Fruit fly (Drosophila melanogaster) whole organism, embryonic: ENCODE results near the gene RabX5.

Experiments used
- ATbp ChIP-seq: fragments of 200-800 bp; sonication (Bioruptor generic); optimal IDR thresholded peaks from 2 replicates; lab custom pipeline; 2017; ENCODE audit warnings: missing biosample characterization, mild to moderate bottlenecking, missing genetic modification characterization, missing genetic modification reagents
- B-H2 ChIP-seq: fragments of 200-800 bp; sonication (Bioruptor generic); optimal IDR thresholded peaks from 2 replicates; lab custom pipeline; 2018; ENCODE audit warnings: missing biosample characterization, mild to moderate bottlenecking, missing genetic modification characterization
- Bdp1 ChIP-seq: fragments of 200-800 bp; sonication (Bioruptor generic); optimal IDR thresholded peaks from 3 replicates; lab custom pipeline; 2016; ENCODE audit warnings: missing biosample characterization, missing genetic modification characterization
- Bteb2 ChIP-seq: fragments of 200-800 bp; sonication (Bioruptor generic); optimal IDR thresholded peaks from 2 replicates; lab custom pipeline; 2016; ENCODE audit warnings: missing biosample characterization, missing genetic modification characterization
- CG11247 ChIP-seq: fragments of 200-800 bp; sonication (Bioruptor generic); IDR thresholded peaks from 2 replicates; pipeline ENCODE4 v1.3.6; 2022; ENCODE audit warnings: missing biosample characterization, missing genetic modification characterization
- CG11398 ChIP-seq: fragments of 200-800 bp; sonication (Bioruptor generic); optimal IDR thresholded peaks from 2 replicates; lab custom pipeline; 2016; ENCODE audit warnings: missing biosample characterization, missing genetic modification characterization
- CG12071 ChIP-seq: fragments of 200-800 bp; sonication (Bioruptor generic); optimal IDR thresholded peaks from 3 replicates; lab custom pipeline; 2018; ENCODE audit warnings: missing biosample characterization, mild to moderate bottlenecking, missing genetic modification characterization
- CG12299 ChIP-seq: fragments of 200-800 bp; sonication (Bioruptor generic); optimal IDR thresholded peaks from 2 replicates; lab custom pipeline; 2018; ENCODE audit warnings: missing biosample characterization, mild to moderate bottlenecking, missing genetic modification characterization
- CG12744 ChIP-seq: fragments of 200-800 bp; sonication (Bioruptor generic); optimal IDR thresholded peaks from 2 replicates; lab custom pipeline; 2016; ENCODE audit warnings: missing biosample characterization, missing genetic modification characterization
- CG12769 ChIP-seq: fragments of 200-800 bp; sonication (Bioruptor generic); optimal IDR thresholded peaks from 2 replicates; lab custom pipeline; 2019; ENCODE audit warnings: missing biosample characterization, mild to moderate bottlenecking, missing genetic modification characterization, moderate library complexity
- CG1529 ChIP-seq: fragments of 200-800 bp; sonication (Bioruptor generic); optimal IDR thresholded peaks from 3 replicates; lab custom pipeline; 2018; ENCODE audit warnings: missing biosample characterization, missing genetic modification characterization
- CG15514 ChIP-seq: fragments of 200-800 bp; sonication (Bioruptor generic); optimal IDR thresholded peaks from 3 replicates; lab custom pipeline; 2017; ENCODE audit warnings: missing biosample characterization, missing genetic modification characterization, mild to moderate bottlenecking, moderate library complexity, missing genetic modification reagents
- CG17912 ChIP-seq: fragments of 200-800 bp; sonication (Bioruptor generic); optimal IDR thresholded peaks from 2 replicates; lab custom pipeline; 2018; ENCODE audit warnings: missing biosample characterization, mild to moderate bottlenecking, missing genetic modification characterization
- CG18476 ChIP-seq: fragments of 200-800 bp; sonication (Bioruptor generic); optimal IDR thresholded peaks from 2 replicates; lab custom pipeline; 2016; ENCODE audit warnings: missing biosample characterization, mild to moderate bottlenecking, missing genetic modification characterization
- CG18599 ChIP-seq: fragments of 200-800 bp; sonication (Bioruptor generic); optimal IDR thresholded peaks from 3 replicates; lab custom pipeline; 2017; ENCODE audit warnings: missing biosample characterization, missing genetic modification characterization, mild to moderate bottlenecking, moderate library complexity, missing genetic modification reagents
- CG2120 ChIP-seq: fragments of 200-800 bp; sonication (Bioruptor generic); optimal IDR thresholded peaks from 3 replicates; lab custom pipeline; 2016; ENCODE audit warnings: missing biosample characterization, missing genetic modification characterization
- CG2875 ChIP-seq: fragments of 200-800 bp; sonication (Bioruptor generic); optimal IDR thresholded peaks from 2 replicates; lab custom pipeline; 2017; ENCODE audit warnings: missing biosample characterization, mild to moderate bottlenecking, missing genetic modification characterization, missing genetic modification reagents
- CG33557 ChIP-seq: fragments of 200-800 bp; sonication (Bioruptor generic); optimal IDR thresholded peaks from 2 replicates; lab custom pipeline; 2019; ENCODE audit warnings: missing biosample characterization, mild to moderate bottlenecking, missing genetic modification characterization, moderate library complexity
- CG3726 ChIP-seq: fragments of 200-800 bp; sonication (Bioruptor generic); IDR thresholded peaks from 3 replicates; pipeline ENCODE4, ENCODE4 v1.3.6; 2022; ENCODE audit warnings: missing biosample characterization, missing genetic modification characterization
- CG4404 ChIP-seq: fragments of 200-800 bp; sonication (Bioruptor generic); IDR thresholded peaks from 2 replicates; pipeline ENCODE4 v1.3.6; 2022; ENCODE audit warnings: missing biosample characterization, missing genetic modification characterization
- CG6765 ChIP-seq: fragments of 200-800 bp; sonication (Bioruptor generic); optimal IDR thresholded peaks from 3 replicates; lab custom pipeline; 2017; ENCODE audit warnings: missing biosample characterization, mild to moderate bottlenecking, missing genetic modification characterization
- CG7556 ChIP-seq: fragments of 200-800 bp; sonication (Bioruptor generic); optimal IDR thresholded peaks from 2 replicates; lab custom pipeline; 2017; ENCODE audit warnings: missing biosample characterization, mild to moderate bottlenecking, missing genetic modification characterization
- CG7745 ChIP-seq: fragments of 200-800 bp; sonication (Bioruptor generic); optimal IDR thresholded peaks from 2 replicates; lab custom pipeline; 2018; ENCODE audit warnings: missing biosample characterization, mild to moderate bottlenecking, missing genetic modification characterization, moderate library complexity
- CG8478 ChIP-seq: fragments of >200 bp; optimal IDR thresholded peaks from 2 replicates; lab custom pipeline; 2018
- CHES-1-like ChIP-seq: fragments of 200-800 bp; sonication (Bioruptor generic); optimal IDR thresholded peaks from 2 replicates; lab custom pipeline; 2016; ENCODE audit warnings: missing biosample characterization, missing genetic modification characterization
- Fer3 ChIP-seq: fragments of 200-800 bp; sonication (Bioruptor generic); optimal IDR thresholded peaks from 2 replicates; lab custom pipeline; 2018; ENCODE audit warnings: missing biosample characterization, mild to moderate bottlenecking, missing genetic modification characterization, moderate library complexity
- HLH54F ChIP-seq: fragments of 200-800 bp; sonication (Bioruptor generic); optimal IDR thresholded peaks from 3 replicates; lab custom pipeline; 2016; ENCODE audit warnings: missing biosample characterization, missing genetic modification characterization
- Max ChIP-seq: fragments of 200-800 bp; sonication (Bioruptor generic); optimal IDR thresholded peaks from 2 replicates; lab custom pipeline; 2016; ENCODE audit warnings: missing biosample characterization, mild to moderate bottlenecking, missing genetic modification characterization
- NK7.1 ChIP-seq: fragments of 200-800 bp; sonication (Bioruptor generic); optimal IDR thresholded peaks from 3 replicates; lab custom pipeline; 2016; ENCODE audit warnings: missing biosample characterization, missing genetic modification characterization
- Opbp ChIP-seq: fragments of 200-800 bp; sonication (Bioruptor generic); IDR thresholded peaks from 3 replicates; pipeline ENCODE4 v1.3.6; 2022; ENCODE audit warnings: missing biosample characterization, missing genetic modification characterization; ENCODE audit not compliant: partially characterized antibody
- Sin3A ChIP-seq: fragments of >200 bp; optimal IDR thresholded peaks from 2 replicates; lab custom pipeline; 2018
- bsh ChIP-seq, 2 experiments: fragments of 200-800 bp; sonication (Bioruptor generic); optimal IDR thresholded peaks; 2 replicates each; lab custom pipeline; 2017 to 2018; ENCODE audit warnings: mild to moderate bottlenecking in 2 of 2, missing biosample characterization in 2 of 2, missing genetic modification characterization in 2 of 2, moderate library complexity in 1 of 2
- corto ChIP-seq: fragments of 200-800 bp; sonication (Bioruptor generic); optimal IDR thresholded peaks from 2 replicates; lab custom pipeline; 2016; ENCODE audit warnings: missing biosample characterization, mild to moderate bottlenecking, missing genetic modification characterization, moderate library complexity
- dpn ChIP-seq, 2 experiments: fragments of 200-800 bp; sonication (Bioruptor generic); optimal IDR thresholded peaks; 3 replicates each; lab custom pipeline; 2016; ENCODE audit warnings: missing biosample characterization in 2 of 2, missing genetic modification characterization in 2 of 2
- fd3F ChIP-seq: fragments of 200-800 bp; sonication (Bioruptor generic); optimal IDR thresholded peaks from 2 replicates; lab custom pipeline; 2018; ENCODE audit warnings: missing biosample characterization, mild to moderate bottlenecking, missing genetic modification characterization, moderate library complexity
- gce ChIP-seq: fragments of 200-800 bp; sonication (Bioruptor generic); IDR thresholded peaks from 3 replicates; pipeline ENCODE4 v1.3.6; 2022; ENCODE audit warnings: missing biosample characterization, missing genetic modification characterization
- grau ChIP-seq: fragments of 200-800 bp; optimal IDR thresholded peaks from 3 replicates; lab custom pipeline; 2019; ENCODE audit warnings: missing biosample characterization, mild to moderate bottlenecking, missing genetic modification characterization, moderate library complexity
- maf-S ChIP-seq: fragments of 200-800 bp; sonication (Bioruptor generic); optimal IDR thresholded peaks from 2 replicates; lab custom pipeline; 2016; ENCODE audit warnings: missing biosample characterization, missing genetic modification characterization
- peb ChIP-seq: fragments of 200-800 bp; sonication (Bioruptor generic); IDR thresholded peaks from 2 replicates; pipeline ENCODE4 v1.3.6; 2022; ENCODE audit warnings: missing biosample characterization, missing genetic modification characterization
- pum ChIP-seq: fragments of 200-800 bp; sonication (Bioruptor generic); optimal IDR thresholded peaks from 2 replicates; lab custom pipeline; 2016; ENCODE audit warnings: missing biosample characterization, missing genetic modification characterization
- pzg ChIP-seq: fragments of 200-800 bp; sonication (Bioruptor generic); optimal IDR thresholded peaks from 3 replicates; lab custom pipeline; 2018; ENCODE audit warnings: missing biosample characterization, mild to moderate bottlenecking, missing genetic modification characterization, moderate library complexity
- repo ChIP-seq: fragments of 200-800 bp; sonication (Bioruptor generic); optimal IDR thresholded peaks from 2 replicates; lab custom pipeline; 2016; ENCODE audit warnings: missing biosample characterization, missing genetic modification characterization
- sens-2 ChIP-seq: fragments of 200-800 bp; sonication (Bioruptor generic); IDR thresholded peaks from 2 replicates; pipeline ENCODE4 v1.3.6; 2022; ENCODE audit warnings: missing biosample characterization, missing genetic modification characterization
- sqz ChIP-seq: fragments of 200-800 bp; sonication (Bioruptor generic); optimal IDR thresholded peaks from 3 replicates; lab custom pipeline; 2018; ENCODE audit warnings: missing biosample characterization, mild to moderate bottlenecking, missing genetic modification characterization
- stwl ChIP-seq: fragments of 200-800 bp; sonication (Bioruptor generic); optimal IDR thresholded peaks from 3 replicates; lab custom pipeline; 2018; ENCODE audit warnings: missing biosample characterization, mild to moderate bottlenecking, missing genetic modification characterization, moderate library complexity
- trh ChIP-seq: fragments of 200-800 bp; sonication (Bioruptor generic); optimal IDR thresholded peaks from 2 replicates; lab custom pipeline; 2016; ENCODE audit warnings: missing biosample characterization, missing genetic modification characterization
- vnd ChIP-seq: fragments of 200-800 bp; sonication (Bioruptor generic); IDR thresholded peaks from 3 replicates; pipeline ENCODE4 v1.3.6; 2022; ENCODE audit warnings: missing biosample characterization, missing genetic modification characterization; ENCODE audit not compliant: partially characterized antibody
- z ChIP-seq: fragments of 200-800 bp; sonication (Bioruptor generic); IDR thresholded peaks from 3 replicates; pipeline ENCODE4 v1.3.6; 2022; ENCODE audit warnings: missing biosample characterization, missing genetic modification characterization
- zen2 ChIP-seq: fragments of 200-800 bp; sonication (Bioruptor generic); IDR thresholded peaks from 3 replicates; pipeline ENCODE4 v1.3.6; 2022; ENCODE audit warnings: missing biosample characterization, missing genetic modification characterization; ENCODE audit not compliant: partially characterized antibody
- zfh2 ChIP-seq: fragments of 200-800 bp; sonication (Bioruptor generic); optimal IDR thresholded peaks from 2 replicates; lab custom pipeline; 2016; ENCODE audit warnings: missing biosample characterization, missing genetic modification characterization

Gene RabX5

DNA sequence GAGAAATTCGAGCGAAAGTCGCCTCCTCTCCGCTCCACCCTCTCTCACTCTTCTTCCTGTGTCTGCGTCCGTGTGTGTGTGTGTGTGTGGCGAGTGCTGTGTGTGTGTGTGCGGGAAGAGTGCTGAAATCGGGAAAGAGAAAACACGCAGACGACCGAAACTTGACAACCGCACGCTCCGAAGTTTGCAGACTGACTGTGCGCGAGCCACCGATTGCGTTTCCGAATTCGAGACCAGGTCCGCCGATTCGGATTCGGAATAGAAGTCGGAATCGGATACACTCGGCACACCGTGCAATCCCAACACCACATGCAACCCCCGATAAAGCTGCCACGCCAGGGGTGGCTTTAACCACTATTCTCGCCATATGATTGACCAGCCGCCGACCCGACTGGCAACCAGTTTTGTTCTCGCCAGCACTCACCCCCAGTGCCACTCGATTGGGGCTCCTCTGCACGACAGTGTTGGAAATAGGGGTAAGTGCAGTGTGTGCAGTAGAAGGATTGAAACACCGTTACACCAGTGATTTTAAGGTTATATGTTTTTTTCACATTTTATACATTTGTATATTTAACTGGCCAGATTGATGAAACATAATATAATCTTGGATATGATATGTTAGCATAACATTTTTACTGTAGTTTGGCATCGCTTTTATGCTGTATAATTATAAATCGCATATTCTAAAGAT, 41.6 kb downstream of the RabX5 start, which contains the start of gene CG13928 (continued):
- no peak for TF ChIP-seq CG17912 (GFP tag; lab: Kevin White, UChicago)
- TF ChIP-seq pzg (GFP tag; lab: Kevin White, UChicago): peak; percentile 21
- TF ChIP-seq CG6765 (GFP tag; lab: Kevin White, UChicago): peak; percentile 1
- no peak for TF ChIP-seq trh (GFP tag; lab: Kevin White, UChicago)
- no peak for TF ChIP-seq zfh2
- no peak for TF ChIP-seq CG11398 (GFP tag; lab: Kevin White, UChicago)
- peak; percentile 21 for TF ChIP-seq CG15514 (GFP tag; lab: Kevin White, UChicago)
- no peak for TF ChIP-seq CG12071 (GFP tag; lab: Kevin White, UChicago)
- no peak for TF ChIP-seq CG2875 (GFP tag; lab: Kevin White, UChicago)
- TF ChIP-seq CG7556 (GFP tag; lab: Kevin White, UChicago): no peak
- TF ChIP-seq CG11247: no peak
- TF ChIP-seq CG3726 (GFP tag; lab: Robert Waterston, UW): no peak
- no peak for TF ChIP-seq bsh (GFP tag; optimal IDR thresholded peaks at IDR 0.05; lab: Kevin White, UChicago)
- TF ChIP-seq B-H2 (GFP tag; lab: Kevin White, UChicago): no peak
- TF ChIP-seq z: peak; percentile 60; the same call in 1 of the 3 replicates
- TF ChIP-seq CG4404 (GFP tag; lab: Robert Waterston, UW): no peak
- no peak for TF ChIP-seq CG7745
- 0 out of 3 replicates have a peak, but pooled peaks have one; percentile 12 for TF ChIP-seq vnd (GFP tag; lab: Robert Waterston, UW)
- TF ChIP-seq dpn (GFP tag; optimal IDR thresholded peaks at IDR 0.05; lab: Kevin White, UChicago): no peak
- peak; percentile 10 for TF ChIP-seq CG2120
- no peak for TF ChIP-seq zen2
- peak; percentile 34 for TF ChIP-seq CG18599 (GFP tag; lab: Kevin White, UChicago)
- no peak for TF ChIP-seq Sin3A
- TF ChIP-seq CG12769 (tag; lab: Kevin White, UChicago): no peak
- no peak for TF ChIP-seq ATbp (GFP tag; lab: Kevin White, UChicago)
- TF ChIP-seq corto (GFP tag; lab: Kevin White, UChicago): no peak
- TF ChIP-seq HLH54F (GFP tag; lab: Kevin White, UChicago): no peak
- TF ChIP-seq maf-S (GFP tag; lab: Kevin White, UChicago): no peak
- no peak for TF ChIP-seq stwl (tag; lab: Kevin White, UChicago)
- no peak for TF ChIP-seq repo (GFP tag; lab: Kevin White, UChicago)
- TF ChIP-seq sens-2 (GFP tag; lab: Robert Waterston, UW): no peak
- no peak for TF ChIP-seq CHES-1-like
- no peak for TF ChIP-seq Max (GFP tag; lab: Kevin White, UChicago)
- no peak for TF ChIP-seq pum (GFP tag; lab: Kevin White, UChicago)
- no peak for TF ChIP-seq fd3F (GFP tag; lab: Kevin White, UChicago)
- no peak for TF ChIP-seq NK7.1 (GFP tag; lab: Kevin White, UChicago)
- TF ChIP-seq sqz (GFP tag; lab: Kevin White, UChicago): no peak
- TF ChIP-seq Opbp (GFP tag; lab: Robert Waterston, UW): no peak
- TF ChIP-seq CG1529 (GFP tag; lab: Kevin White, UChicago): no peak
- TF ChIP-seq CG12299: no peak
- TF ChIP-seq Fer3 (tag; lab: Kevin White, UChicago): no peak
- no peak for TF ChIP-seq CG33557
- no peak for TF ChIP-seq CG18476 (GFP tag; lab: Kevin White, UChicago)
- TF ChIP-seq CG8478 (lab: Kevin White, UChicago): peak; percentile 11
- TF ChIP-seq grau: no peak
- TF ChIP-seq Bdp1 (GFP tag; lab: Kevin White, UChicago): no peak
- TF ChIP-seq gce (GFP tag; lab: Robert Waterston, UW): no peak
- no peak for TF ChIP-seq CG12744 (GFP tag; lab: Kevin White, UChicago)
- no peak for TF ChIP-seq Bteb2 (GFP tag; lab: Kevin White, UChicago)
- no peak for TF ChIP-seq peb
